Worm (Caenorhabditis elegans) whole organism, young adult: ENCODE results near the gene mrpl-18.
A peak's percentile ranks its signal among the peaks of the same experiment; 100 is the strongest.

ENCODE experiments used
- B0336.3 ChIP-seq: fragments of 200-800 bp; sonication (Bioruptor generic); IDR thresholded peaks from 2 replicates; pipeline ENCODE4 v1.3.6; 2022; ENCODE audit warnings: missing genetic modification characterization, missing compliant biosample characterization
- D2030.7 ChIP-seq: fragments of 200-800 bp; sonication (Bioruptor generic); IDR thresholded peaks from 2 replicates; pipeline ENCODE4 v1.3.6; 2022; ENCODE audit warnings: missing genetic modification reagents, missing genetic modification characterization, missing compliant biosample characterization
- F33H1.4 ChIP-seq: fragments of 200-800 bp; sonication (Bioruptor generic); IDR thresholded peaks from 2 replicates; pipeline ENCODE4 v1.3.6; 2022; ENCODE audit warnings: missing genetic modification reagents, missing genetic modification characterization, missing compliant biosample characterization
- F57A8.1 ChIP-seq: fragments of 200-800 bp; sonication (Bioruptor generic); optimal IDR thresholded peaks from 2 replicates; lab custom pipeline; 2018; ENCODE audit warnings: mild to moderate bottlenecking, missing genetic modification characterization, moderate library complexity, missing compliant biosample characterization
- F57C9.4 ChIP-seq: sonication (generic microtip); optimal IDR thresholded peaks from 2 replicates; lab custom pipeline; 2017; ENCODE audit warnings: mild to moderate bottlenecking, missing genetic modification characterization, missing compliant biosample characterization
- T07F8.4 ChIP-seq: sonication (generic microtip); optimal IDR thresholded peaks from 2 replicates; lab custom pipeline; 2016; ENCODE audit warnings: mild to moderate bottlenecking, missing genetic modification characterization, moderate library complexity, missing compliant biosample characterization
- ZK185.1 ChIP-seq: sonication (generic microtip); optimal IDR thresholded peaks from 2 replicates; lab custom pipeline; 2016; ENCODE audit warnings: mild to moderate bottlenecking, missing genetic modification characterization, missing compliant biosample characterization; ENCODE audit not compliant: poor library complexity, severe bottlenecking
- akir-1 ChIP-seq: fragments of 200-800 bp; sonication (Bioruptor generic); optimal IDR thresholded peaks from 2 replicates; lab custom pipeline; 2018; ENCODE audit warnings: mild to moderate bottlenecking, missing genetic modification characterization, moderate library complexity, missing compliant biosample characterization
- ama-1 ChIP-seq, 3 experiments: fragments of 150-350 bp in 1 of 3; sonication (generic microtip) in 2 of 3; optimal IDR thresholded peaks; 2 replicates each; lab custom pipeline; 2014 to 2018; ENCODE audit warnings: missing biosample characterization in 2 of 3, missing genetic modification characterization in 2 of 3, missing genetic modification reagents in 2 of 3
- athp-1 ChIP-seq: sonication (generic microtip); optimal IDR thresholded peaks from 2 replicates; lab custom pipeline; 2017; ENCODE audit warnings: mild to moderate bottlenecking, missing genetic modification characterization, missing compliant biosample characterization
- attf-3 ChIP-seq: fragments of 200-800 bp; sonication (Bioruptor generic); conservative IDR thresholded peaks from 2 replicates; pipeline ENCODE4 v1.3.6; 2022; ENCODE audit warnings: missing genetic modification reagents, missing genetic modification characterization, missing compliant biosample characterization
- bed-2 ChIP-seq: fragments of 200-800 bp; sonication (Bioruptor generic); IDR thresholded peaks from 2 replicates; pipeline ENCODE4 v1.3.6; 2022; ENCODE audit warnings: missing genetic modification reagents, missing genetic modification characterization, missing compliant biosample characterization
- ceh-27 ChIP-seq: fragments of 200-800 bp; sonication (Bioruptor generic); optimal IDR thresholded peaks from 2 replicates; lab custom pipeline; 2018; ENCODE audit warnings: mild to moderate bottlenecking, missing genetic modification characterization, moderate library complexity, missing compliant biosample characterization
- ceh-79 ChIP-seq: sonication (generic microtip); optimal IDR thresholded peaks from 2 replicates; lab custom pipeline; 2017; ENCODE audit warnings: mild to moderate bottlenecking, missing genetic modification characterization, missing compliant biosample characterization
- die-1 ChIP-seq: sonication (generic microtip); optimal IDR thresholded peaks from 2 replicates; lab custom pipeline; 2016; ENCODE audit warnings: missing genotype, mild to moderate bottlenecking, missing genetic modification characterization, missing compliant biosample characterization
- dpl-1 ChIP-seq: fragments of 150-350 bp; optimal IDR thresholded peaks from 2 replicates; lab custom pipeline; 2014; ENCODE audit warnings: missing biosample characterization, missing genetic modification reagents, missing genetic modification characterization
- egl-18 ChIP-seq: fragments of 200-800 bp; sonication (Bioruptor generic); IDR thresholded peaks from 2 replicates; pipeline ENCODE4 v1.3.6; 2022; ENCODE audit warnings: missing genetic modification reagents, missing genetic modification characterization, missing compliant biosample characterization
- fkh-3 ChIP-seq: sonication (generic microtip); optimal IDR thresholded peaks from 2 replicates; lab custom pipeline; 2016; ENCODE audit warnings: mild to moderate bottlenecking, missing genetic modification characterization, missing compliant biosample characterization
- gei-17 ChIP-seq: fragments of 200-800 bp; sonication (Bioruptor generic); optimal IDR thresholded peaks from 2 replicates; lab custom pipeline; 2018; ENCODE audit warnings: mild to moderate bottlenecking, missing genetic modification characterization, missing compliant biosample characterization
- him-1 ChIP-seq: sonication (generic microtip); optimal IDR thresholded peaks from 2 replicates; lab custom pipeline; 2016; ENCODE audit warnings: missing genotype, missing genetic modification reagents, missing genetic modification characterization, missing compliant biosample characterization
- hlh-26 ChIP-seq: fragments of 200-800 bp; sonication (Bioruptor generic); conservative IDR thresholded peaks from 2 replicates; pipeline ENCODE4 v1.3.6; 2022; ENCODE audit warnings: missing genetic modification reagents, missing genetic modification characterization, missing compliant biosample characterization
- hmg-1.2 ChIP-seq: fragments of 200-800 bp; sonication (Bioruptor generic); IDR thresholded peaks from 2 replicates; pipeline ENCODE4 v1.3.6; 2022; ENCODE audit warnings: missing genetic modification reagents, missing genetic modification characterization, missing compliant biosample characterization
- hrde-1 ChIP-seq: sonication (generic microtip); optimal IDR thresholded peaks from 2 replicates; lab custom pipeline; 2016; ENCODE audit warnings: missing genetic modification characterization, mild to moderate bottlenecking, missing compliant biosample characterization, moderate library complexity, missing genotype, missing genetic modification reagents, borderline replicate concordance
- hsf-1 ChIP-seq: fragments of 200-800 bp; sonication (Bioruptor generic); IDR thresholded peaks from 2 replicates; pipeline ENCODE4 v1.3.6; 2022; ENCODE audit warnings: missing genetic modification reagents, missing genetic modification characterization, missing compliant biosample characterization
- lag-1 ChIP-seq: fragments of 200-800 bp; sonication (Bioruptor generic); IDR thresholded peaks from 2 replicates; pipeline ENCODE4 v1.3.6; 2022; ENCODE audit warnings: missing genetic modification reagents, missing genetic modification characterization, missing compliant biosample characterization
- lin-26 ChIP-seq: fragments of 200-800 bp; sonication (Bioruptor generic); IDR thresholded peaks from 2 replicates; pipeline ENCODE4 v1.3.6; 2022; ENCODE audit warnings: missing genetic modification reagents, missing genetic modification characterization, missing compliant biosample characterization
- lin-35 ChIP-seq, 3 experiments: fragments of 150-350 bp in 2 of 3; sonication (generic microtip) in 1 of 3; optimal IDR thresholded peaks; 2 replicates each; lab custom pipeline; 2014 to 2018; ENCODE audit warnings: missing biosample characterization in 3 of 3, missing genetic modification characterization in 3 of 3, missing genetic modification reagents in 3 of 3
- lin-54 ChIP-seq: fragments of 200-800 bp; sonication (Bioruptor generic); optimal IDR thresholded peaks from 2 replicates; lab custom pipeline; 2018; ENCODE audit warnings: mild to moderate bottlenecking, missing genetic modification characterization, missing compliant biosample characterization
- lsy-27 ChIP-seq: sonication (generic microtip); optimal IDR thresholded peaks from 2 replicates; lab custom pipeline; 2017; ENCODE audit warnings: missing genetic modification characterization, mild to moderate bottlenecking, missing compliant biosample characterization, antibody characterized with exemption, missing genotype, borderline replicate concordance; ENCODE audit not compliant: insufficient read depth
- madf-10 ChIP-seq: sonication (generic microtip); optimal IDR thresholded peaks from 2 replicates; lab custom pipeline; 2016; ENCODE audit warnings: mild to moderate bottlenecking, missing genetic modification characterization, missing compliant biosample characterization
- madf-6 ChIP-seq: fragments of 200-800 bp; sonication (Bioruptor generic); IDR thresholded peaks from 2 replicates; pipeline ENCODE4 v1.3.6; 2022; ENCODE audit warnings: missing genetic modification reagents, missing genetic modification characterization, missing compliant biosample characterization
- mcd-1 ChIP-seq: fragments of 200-800 bp; sonication (Bioruptor generic); IDR thresholded peaks from 2 replicates; pipeline ENCODE4 v1.3.6; 2022; ENCODE audit warnings: missing genetic modification reagents, missing genetic modification characterization, missing compliant biosample characterization
- mel-28 ChIP-seq: sonication (generic microtip); optimal IDR thresholded peaks from 2 replicates; lab custom pipeline; 2016; ENCODE audit warnings: borderline replicate concordance, mild to moderate bottlenecking, missing genetic modification characterization, missing compliant biosample characterization
- mxl-1 ChIP-seq: sonication (generic microtip); optimal IDR thresholded peaks from 2 replicates; lab custom pipeline; 2016; ENCODE audit warnings: missing genetic modification characterization, missing compliant biosample characterization
- nfya-2 ChIP-seq: fragments of 200-800 bp; sonication (Bioruptor generic); IDR thresholded peaks from 2 replicates; pipeline ENCODE4 v1.3.6; 2022; ENCODE audit warnings: missing genetic modification reagents, missing genetic modification characterization, missing compliant biosample characterization
- nhr-120 ChIP-seq: fragments of 200-800 bp; sonication (Bioruptor generic); IDR thresholded peaks from 2 replicates; pipeline ENCODE4 v1.3.6; 2022; ENCODE audit warnings: missing genetic modification characterization, missing compliant biosample characterization
- nhr-179 ChIP-seq: sonication (generic microtip); optimal IDR thresholded peaks from 2 replicates; lab custom pipeline; 2016; ENCODE audit warnings: mild to moderate bottlenecking, missing genetic modification characterization, missing compliant biosample characterization
- nhr-27 ChIP-seq: fragments of 200-800 bp; sonication (Bioruptor generic); optimal IDR thresholded peaks from 2 replicates; lab custom pipeline; 2018; ENCODE audit warnings: mild to moderate bottlenecking, missing genetic modification characterization, moderate library complexity, missing compliant biosample characterization
- nhr-90 ChIP-seq: sonication (generic microtip); optimal IDR thresholded peaks from 2 replicates; lab custom pipeline; 2016; ENCODE audit warnings: missing genotype, mild to moderate bottlenecking, missing genetic modification characterization, missing compliant biosample characterization
- rcor-1 ChIP-seq: fragments of 200-800 bp; sonication (Bioruptor generic); IDR thresholded peaks from 2 replicates; pipeline ENCODE4 v1.3.6; 2022; ENCODE audit warnings: missing genetic modification reagents, missing genetic modification characterization, missing compliant biosample characterization
- sdz-38 ChIP-seq: sonication (generic microtip); optimal IDR thresholded peaks from 2 replicates; lab custom pipeline; 2016; ENCODE audit warnings: missing genotype, missing genetic modification characterization, missing compliant biosample characterization
- snpc-3.4 ChIP-seq: sonication (generic microtip); optimal IDR thresholded peaks from 2 replicates; lab custom pipeline; 2017; ENCODE audit warnings: missing genetic modification characterization, mild to moderate bottlenecking, missing compliant biosample characterization, antibody characterized with exemption, moderate library complexity, missing genotype, missing genetic modification reagents
- tbp1 ChIP-seq: fragments of 200-800 bp; sonication (Bioruptor generic); optimal IDR thresholded peaks from 2 replicates; lab custom pipeline; 2018; ENCODE audit warnings: mild to moderate bottlenecking, missing genetic modification characterization, missing compliant biosample characterization
- unc-62 ChIP-seq: fragments of 150-350 bp; optimal IDR thresholded peaks from 2 replicates; lab custom pipeline; 2014; ENCODE audit warnings: missing biosample characterization, missing genetic modification reagents, missing genetic modification characterization
- xnd-1 ChIP-seq: sonication (generic microtip); optimal IDR thresholded peaks from 2 replicates; lab custom pipeline; 2016; ENCODE audit warnings: missing genotype, missing genetic modification reagents, missing genetic modification characterization, missing compliant biosample characterization
- zfh-2 ChIP-seq: fragments of 200-800 bp; sonication (Bioruptor generic); conservative IDR thresholded peaks from 2 replicates; pipeline ENCODE4 v1.3.6; 2022; ENCODE audit warnings: missing genetic modification reagents, missing genetic modification characterization, missing compliant biosample characterization
- ztf-18 ChIP-seq: sonication (generic microtip); optimal IDR thresholded peaks from 2 replicates; lab custom pipeline; 2016; ENCODE audit warnings: missing genotype, mild to moderate bottlenecking, missing genetic modification characterization, missing compliant biosample characterization
- ztf-6 ChIP-seq: fragments of 200-800 bp; sonication (Bioruptor generic); IDR thresholded peaks from 2 replicates; pipeline ENCODE4 v1.3.6; 2022; ENCODE audit warnings: missing genetic modification reagents, missing genetic modification characterization, missing compliant biosample characterization

The mrpl-18 gene

DNA sequence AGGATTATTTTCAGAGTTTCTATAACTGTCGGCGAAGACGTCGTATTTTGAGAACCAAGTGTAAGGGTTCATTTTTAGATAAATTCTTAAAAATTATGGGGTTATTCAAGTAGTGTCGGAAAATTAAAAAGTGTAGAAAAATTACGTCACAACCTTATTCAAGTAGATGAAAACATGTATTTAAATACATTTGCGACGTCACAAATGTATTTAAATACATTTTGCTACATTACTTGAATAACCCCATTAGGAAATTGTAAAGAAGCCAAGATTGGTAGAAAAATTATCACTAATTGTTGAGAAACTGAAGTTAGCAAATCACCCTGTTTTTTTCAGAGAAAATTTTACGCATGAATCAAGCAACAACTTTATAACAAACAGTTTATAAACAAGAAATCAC, 15.6 kb upstream of the mrpl-18 start (continued):
- TF ChIP-seq F57A8.1 (no peak), lin-26 (GFP tag; lab: Robert Waterston, UW) (peak; percentile 58; the same call in 1 of the 2 replicates), lag-1 (no peak), ztf-18 (tag; lab: Kevin White, UChicago) (peak; percentile 8), attf-3 (GFP tag; lab: Robert Waterston, UW) (no peak), nfya-2 (0 out of 2 replicates have a peak, but pooled peaks have one; percentile 12), egl-18 (no peak), mxl-1 (no peak), dpl-1 (GFP tag; lab: Kevin White, UChicago) (no peak), bed-2 (GFP tag; lab: Robert Waterston, UW) (no peak), rcor-1 (GFP tag; lab: Robert Waterston, UW) (peak; percentile 68; the same call in 1 of the 2 replicates), nhr-90 (tag; lab: Kevin White, UChicago) (no peak), hsf-1 (GFP tag; lab: Robert Waterston, UW) (peak; percentile 74), nhr-120 (GFP tag; lab: Robert Waterston, UW) (no peak), hlh-26 (GFP tag; lab: Robert Waterston, UW) (no peak), mcd-1 (0 out of 2 replicates have a peak, but pooled peaks have one; percentile 9), lin-54 (peak; percentile 37), unc-62 (no peak), hmg-1.2 (GFP tag; lab: Robert Waterston, UW) (no peak; the same call in 1 of the 2 replicates), ZK185.1 (tag; lab: Kevin White, UChicago) (no peak), tbp1 (peak; percentile 32), die-1 (tag; lab: Kevin White, UChicago) (no peak), ztf-6 (no peak), madf-10 (no peak), snpc-3.4 (tag; lab: Kevin White, UChicago) (peak; percentile 4), madf-6 (peak; percentile 73), F33H1.4 (peak; percentile 57), F57C9.4 (no peak), ceh-27 (GFP tag; lab: Kevin White, UChicago) (no peak), hrde-1 (tag; lab: Kevin White, UChicago) (peak; percentile 83), T07F8.4 (tag; lab: Kevin White, UChicago) (no peak), athp-1 (peak; percentile 56), xnd-1 (no peak), lsy-27 (no peak)

DNA sequence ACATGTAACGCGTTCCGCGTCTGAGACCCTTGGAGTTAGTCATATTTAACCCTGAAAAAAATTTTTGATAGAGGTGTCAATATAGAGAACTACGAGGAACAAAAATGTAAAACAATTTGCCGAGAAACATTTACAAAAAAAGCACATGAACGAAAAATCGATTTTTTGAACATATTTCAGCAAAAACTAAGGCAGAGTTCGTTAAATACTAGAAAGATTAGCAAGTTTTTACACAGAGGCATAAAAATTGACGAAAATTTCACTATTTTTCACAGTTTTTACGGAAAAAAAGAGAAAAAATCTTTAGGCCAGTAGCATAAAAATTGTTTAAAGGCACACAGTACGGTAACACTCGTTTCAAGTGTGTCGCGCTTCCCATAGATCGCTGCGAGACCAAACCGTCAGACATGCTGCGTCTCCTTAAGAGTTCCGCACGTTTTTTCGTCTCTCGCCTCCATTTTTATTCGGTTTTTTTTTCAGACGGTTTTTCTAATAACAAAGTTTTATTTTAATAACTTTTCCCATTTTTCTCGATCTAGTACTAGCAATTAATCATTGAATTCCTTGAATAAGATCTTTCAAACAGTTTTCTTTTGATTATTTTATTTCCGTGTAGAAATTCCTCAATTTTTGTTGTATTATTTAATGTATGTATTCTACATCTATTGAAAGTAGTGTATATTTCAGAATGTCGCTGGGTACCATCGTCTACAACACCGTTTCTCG, 14.5 kb upstream of the mrpl-18 start, which contains the start of the genes rpl-21 and C14B9.10:
Gene rpl-21 (minus strand): TSS at position 51 of the 726 bp plus-strand sequence.
Gene C14B9.10 (plus strand): TSS at position 676 of the 726 bp plus-strand sequence.
- TF ChIP-seq akir-1 (GFP tag; lab: Kevin White, UChicago) (no peak), ama-1 (optimal IDR thresholded peaks at IDR 0.05; lab: Kevin White, UChicago) (no peak), ama-1 (GFP tag; optimal IDR thresholded peaks at IDR 0.05; lab: Kevin White, UChicago) (no peak), D2030.7 (GFP tag; lab: Robert Waterston, UW) (peak; percentile 78), B0336.3 (GFP tag; lab: Robert Waterston, UW) (peak; percentile 63), egl-18 (no peak), xnd-1 (peak; percentile 60), nhr-179 (tag; lab: Kevin White, UChicago) (no peak), lin-35 (GFP tag; optimal IDR thresholded peaks at IDR 0.05; lab: Kevin White, UChicago) (peak in 1 of 3 experiments; percentile 67), fkh-3 (no peak), hsf-1 (GFP tag; lab: Robert Waterston, UW) (peak; percentile 19; the same call in 1 of the 2 replicates), him-1 (tag; lab: Kevin White, UChicago) (peak; percentile 65), nhr-120 (GFP tag; lab: Robert Waterston, UW) (no peak), zfh-2 (GFP tag; lab: Robert Waterston, UW) (no peak), nhr-27 (tag; lab: Kevin White, UChicago) (no peak), ztf-18 (tag; lab: Kevin White, UChicago) (peak; percentile 55), dpl-1 (GFP tag; lab: Kevin White, UChicago) (peak; percentile 30), mel-28 (no peak), ceh-79 (tag; lab: Kevin White, UChicago) (no peak), sdz-38 (tag; lab: Kevin White, UChicago) (no peak), gei-17 (GFP tag; lab: Kevin White, UChicago) (no peak)
